Worm (Caenorhabditis elegans): ENCODE results near the gene polq-1.
A peak's percentile ranks its signal among the peaks of the same experiment; 100 is the strongest.

polq-1 gene

ce11 chrIII:5826895-5827437 is 24.0 kb upstream of the polq-1 start:
- TF ChIP-seq flt-1 (GFP tag; IDR thresholded peaks at IDR 0.05) (no peak), ztf-23 (GFP tag; IDR thresholded peaks at IDR 0.05) (no peak), ztf-29 (GFP tag; IDR thresholded peaks at IDR 0.05) (no peak), cog-1 (tag; optimal IDR thresholded peaks at IDR 0.05) (no peak), klf-2 (GFP tag; conservative IDR thresholded peaks at IDR 0.05) (no peak)

ce11 chrIII:5824450-5824972 is 21.6 kb upstream of the polq-1 start:
- TF ChIP-seq klf-2 (GFP tag; conservative IDR thresholded peaks at IDR 0.05), result no peak
- no peak for TF ChIP-seq T22C8.4 (GFP tag; IDR thresholded peaks at IDR 0.05)
- TF ChIP-seq ztf-23 (GFP tag; IDR thresholded peaks at IDR 0.05), result no peak

- TF ChIP-seq tab-1 (GFP tag; IDR thresholded peaks at IDR 0.05), result no peak
- TF ChIP-seq cog-1 (tag; optimal IDR thresholded peaks at IDR 0.05), result no peak
- no peak for TF ChIP-seq ref-1 (GFP tag; conservative IDR thresholded peaks at IDR 0.05)
- no peak for TF ChIP-seq flt-1 (GFP tag; IDR thresholded peaks at IDR 0.05)
- TF ChIP-seq klf-2 (GFP tag; conservative IDR thresholded peaks at IDR 0.05), result no peak
- TF ChIP-seq ztf-29 (GFP tag; IDR thresholded peaks at IDR 0.05), result no peak
- TF ChIP-seq T22C8.4 (GFP tag; IDR thresholded peaks at IDR 0.05), result no peak
- TF ChIP-seq med-1 (GFP tag; optimal IDR thresholded peaks at IDR 0.05; ENCODE audit: insufficient read depth), result no peak
- no peak for TF ChIP-seq ztf-23 (GFP tag; IDR thresholded peaks at IDR 0.05)
Observed at ce11 chrIII:5823617-5824016, 20.7 kb upstream of the polq-1 start, which contains the start of gene R12B2.8. Gene R12B2.8, plus strand, starts transcription at chrIII:5823917.

- TF ChIP-seq tab-1 (GFP tag; IDR thresholded peaks at IDR 0.05) (no peak), med-1 (GFP tag; optimal IDR thresholded peaks at IDR 0.05; ENCODE audit: insufficient read depth) (no peak), T22C8.4 (GFP tag; IDR thresholded peaks at IDR 0.05) (no peak), ref-1 (GFP tag; conservative IDR thresholded peaks at IDR 0.05) (no peak), cog-1 (tag; optimal IDR thresholded peaks at IDR 0.05) (no peak), flt-1 (GFP tag; IDR thresholded peaks at IDR 0.05) (no peak), ztf-29 (GFP tag; IDR thresholded peaks at IDR 0.05) (no peak), ztf-23 (GFP tag; IDR thresholded peaks at IDR 0.05) (no peak), klf-2 (GFP tag; conservative IDR thresholded peaks at IDR 0.05) (no peak)
Observed at ce11 chrIII:5822816-5823215, 19.9 kb upstream of the polq-1 start.

ce11 chrIII:5815932-5816331 is 13.0 kb upstream of the polq-1 start, which contains the start of gene sma-4:
Gene sma-4, plus strand, starts transcription at chrIII:5816232.
- no peak for TF ChIP-seq cog-1 (tag; optimal IDR thresholded peaks at IDR 0.05)
- TF ChIP-seq ref-1 (GFP tag; conservative IDR thresholded peaks at IDR 0.05), result no peak
- TF ChIP-seq ztf-29 (GFP tag; IDR thresholded peaks at IDR 0.05), result no peak
- no peak for TF ChIP-seq flt-1 (GFP tag; IDR thresholded peaks at IDR 0.05)
- TF ChIP-seq T22C8.4 (GFP tag; IDR thresholded peaks at IDR 0.05), result no peak
- no peak for TF ChIP-seq ztf-23 (GFP tag; IDR thresholded peaks at IDR 0.05)
- no peak for TF ChIP-seq klf-2 (GFP tag; conservative IDR thresholded peaks at IDR 0.05)
- TF ChIP-seq med-1 (GFP tag; optimal IDR thresholded peaks at IDR 0.05; ENCODE audit: insufficient read depth), result no peak
- no peak for TF ChIP-seq tab-1 (GFP tag; IDR thresholded peaks at IDR 0.05)

ce11 chrIII:5814799-5815198 is 11.8 kb upstream of the polq-1 start, which contains the start of gene R12B2.7:
Gene R12B2.7, plus strand, starts transcription at chrIII:5815045.
- TF ChIP-seq ref-1 (GFP tag; conservative IDR thresholded peaks at IDR 0.05), result no peak
- 0 out of 2 replicates have a peak, but pooled peaks have one; percentile 28 for TF ChIP-seq tab-1 (GFP tag; IDR thresholded peaks at IDR 0.05)

ce11 chrIII:5814098-5814497 is 11.1 kb upstream of the polq-1 start:
- no peak for TF ChIP-seq flt-1 (GFP tag; IDR thresholded peaks at IDR 0.05)
- no peak for TF ChIP-seq ztf-29 (GFP tag; IDR thresholded peaks at IDR 0.05)
- no peak for TF ChIP-seq cog-1 (tag; optimal IDR thresholded peaks at IDR 0.05)
- no peak for TF ChIP-seq med-1 (GFP tag; optimal IDR thresholded peaks at IDR 0.05; ENCODE audit: insufficient read depth)
- no peak for TF ChIP-seq T22C8.4 (GFP tag; IDR thresholded peaks at IDR 0.05)
- TF ChIP-seq ref-1 (GFP tag; conservative IDR thresholded peaks at IDR 0.05), result no peak
- no peak for TF ChIP-seq ztf-23 (GFP tag; IDR thresholded peaks at IDR 0.05)
- TF ChIP-seq klf-2 (GFP tag; conservative IDR thresholded peaks at IDR 0.05), result no peak

ce11 chrIII:5813501-5813900 is 10.5 kb upstream of the polq-1 start:
- TF ChIP-seq ref-1 (GFP tag; conservative IDR thresholded peaks at IDR 0.05) (no peak), ztf-29 (GFP tag; IDR thresholded peaks at IDR 0.05) (no peak), cog-1 (tag; optimal IDR thresholded peaks at IDR 0.05) (no peak), flt-1 (GFP tag; IDR thresholded peaks at IDR 0.05) (no peak), klf-2 (GFP tag; conservative IDR thresholded peaks at IDR 0.05) (no peak), med-1 (GFP tag; optimal IDR thresholded peaks at IDR 0.05; ENCODE audit: insufficient read depth) (no peak), ztf-23 (GFP tag; IDR thresholded peaks at IDR 0.05) (no peak), tab-1 (GFP tag; IDR thresholded peaks at IDR 0.05) (no peak), T22C8.4 (GFP tag; IDR thresholded peaks at IDR 0.05) (no peak)

ce11 chrIII:5812672-5813071 is 9.7 kb upstream of the polq-1 start:
- TF ChIP-seq med-1 (GFP tag; optimal IDR thresholded peaks at IDR 0.05; ENCODE audit: insufficient read depth) (no peak), T22C8.4 (GFP tag; IDR thresholded peaks at IDR 0.05) (no peak), cog-1 (tag; optimal IDR thresholded peaks at IDR 0.05) (no peak), ztf-23 (GFP tag; IDR thresholded peaks at IDR 0.05) (no peak), ref-1 (GFP tag; conservative IDR thresholded peaks at IDR 0.05) (no peak), ztf-29 (GFP tag; IDR thresholded peaks at IDR 0.05) (no peak), flt-1 (GFP tag; IDR thresholded peaks at IDR 0.05) (no peak), tab-1 (GFP tag; IDR thresholded peaks at IDR 0.05) (no peak), klf-2 (GFP tag; conservative IDR thresholded peaks at IDR 0.05) (no peak)

ce11 chrIII:5811957-5812356 is 9.0 kb upstream of the polq-1 start:
- TF ChIP-seq T22C8.4 (GFP tag; IDR thresholded peaks at IDR 0.05) (no peak), ref-1 (GFP tag; conservative IDR thresholded peaks at IDR 0.05) (no peak), med-1 (GFP tag; optimal IDR thresholded peaks at IDR 0.05; ENCODE audit: insufficient read depth) (no peak), ztf-29 (GFP tag; IDR thresholded peaks at IDR 0.05) (no peak), flt-1 (GFP tag; IDR thresholded peaks at IDR 0.05) (no peak), cog-1 (tag; optimal IDR thresholded peaks at IDR 0.05) (no peak), ztf-23 (GFP tag; IDR thresholded peaks at IDR 0.05) (no peak), tab-1 (GFP tag; IDR thresholded peaks at IDR 0.05) (no peak)
